Worm (Caenorhabditis elegans): ENCODE measurements around the gene grl-26.
A peak's percentile ranks its signal among the peaks of the same experiment; 100 is the strongest.

grl-26 gene

DNA sequence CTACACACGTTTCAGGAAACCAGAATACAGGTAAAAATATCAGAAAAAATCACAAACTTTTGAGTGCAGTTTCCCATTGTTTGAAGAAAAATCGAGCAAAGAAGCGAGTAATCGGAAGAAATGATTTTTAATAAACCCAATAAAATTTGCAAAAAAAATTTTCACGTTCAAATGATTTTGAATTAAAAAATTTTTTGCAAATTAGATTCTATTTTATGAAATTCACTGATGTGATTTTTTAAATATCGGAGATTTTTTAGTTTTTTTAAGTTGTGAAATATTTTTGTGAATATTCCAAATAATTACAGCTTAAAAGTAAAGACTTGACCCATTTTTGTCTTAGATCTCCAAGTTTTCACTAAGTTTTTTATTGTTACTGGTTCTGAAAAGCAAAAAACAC lies 24.4 kb downstream of the grl-26 start, which contains the start of gene pnp-1:
Gene pnp-1, minus strand, starts transcription at position 101 of the 400 bp plus-strand sequence.
- TF ChIP-seq C34F6.9 (tag; optimal IDR thresholded peaks at IDR 0.05) (no peak), unc-62 (GFP tag; optimal IDR thresholded peaks at IDR 0.05) (no peak), sem-4 (tag; optimal IDR thresholded peaks at IDR 0.05) (no peak), Y55F3AM.14 (GFP tag; optimal IDR thresholded peaks at IDR 0.05) (no peak), elt-1 (tag; optimal IDR thresholded peaks at IDR 0.05) (no peak), elt-3 (tag; optimal IDR thresholded peaks at IDR 0.05) (no peak), lin-13 (GFP tag; optimal IDR thresholded peaks at IDR 0.05) (no peak), ceh-82 (tag; optimal IDR thresholded peaks at IDR 0.05) (no peak), nhr-6 (tag; optimal IDR thresholded peaks at IDR 0.05) (no peak), mdl-1 (tag; optimal IDR thresholded peaks at IDR 0.05) (no peak), skn-1 (tag; optimal IDR thresholded peaks at IDR 0.05) (no peak), nhr-25 (tag; optimal IDR thresholded peaks at IDR 0.05) (no peak)

ce11 chrIV:296849-297248 lies 25.8 kb downstream of the grl-26 start:
- TF ChIP-seq lsy-2 (tag; optimal IDR thresholded peaks at IDR 0.05) (peak in 1 of 2 experiments; percentile 13), sma-9 (GFP tag; optimal IDR thresholded peaks at IDR 0.05) (peak; percentile 58), sma-9 (tag; optimal IDR thresholded peaks at IDR 0.05) (no peak), ceh-16 (tag; optimal IDR thresholded peaks at IDR 0.05) (no peak), sma-3 (GFP tag; optimal IDR thresholded peaks at IDR 0.05) (peak; percentile 29), mdl-1 (tag; optimal IDR thresholded peaks at IDR 0.05) (peak in 1 of 2 experiments; percentile 25), fos-1 (tag; optimal IDR thresholded peaks at IDR 0.05) (peak; percentile 55), unc-55 (GFP tag; optimal IDR thresholded peaks at IDR 0.05) (no peak), zag-1 (tag; optimal IDR thresholded peaks at IDR 0.05) (no peak), crh-2 (tag; optimal IDR thresholded peaks at IDR 0.05) (peak; percentile 71), gmeb-1 (tag; optimal IDR thresholded peaks at IDR 0.05) (peak; percentile 70)

- peak; percentile 53 for TF ChIP-seq sma-9 (GFP tag; optimal IDR thresholded peaks at IDR 0.05)
- no peak for TF ChIP-seq sma-9 (tag; optimal IDR thresholded peaks at IDR 0.05)
- TF ChIP-seq elt-1 (tag; optimal IDR thresholded peaks at IDR 0.05): no peak
- TF ChIP-seq gmeb-1 (tag; optimal IDR thresholded peaks at IDR 0.05): peak; percentile 38
- TF ChIP-seq ZK546.5 (tag; optimal IDR thresholded peaks at IDR 0.05): no peak
- no peak for TF ChIP-seq ceh-82 (tag; optimal IDR thresholded peaks at IDR 0.05)
- peak; percentile 66 for TF ChIP-seq crh-2 (tag; optimal IDR thresholded peaks at IDR 0.05)
- peak; percentile 79 for TF ChIP-seq fos-1 (tag; optimal IDR thresholded peaks at IDR 0.05)
- TF ChIP-seq mdl-1 (tag; optimal IDR thresholded peaks at IDR 0.05): peak in 1 of 2 experiments; percentile 40
- no peak for TF ChIP-seq ztf-1 (GFP tag; conservative IDR thresholded peaks at IDR 0.05)
- no peak for TF ChIP-seq unc-55 (GFP tag; optimal IDR thresholded peaks at IDR 0.05)
- TF ChIP-seq nhr-21 (tag; optimal IDR thresholded peaks at IDR 0.05): no peak
- peak; percentile 14 for TF ChIP-seq nhr-129 (tag; optimal IDR thresholded peaks at IDR 0.05)
Observed at ce11 chrIV:295734-296201, 26.8 kb downstream of the grl-26 start.

DNA sequence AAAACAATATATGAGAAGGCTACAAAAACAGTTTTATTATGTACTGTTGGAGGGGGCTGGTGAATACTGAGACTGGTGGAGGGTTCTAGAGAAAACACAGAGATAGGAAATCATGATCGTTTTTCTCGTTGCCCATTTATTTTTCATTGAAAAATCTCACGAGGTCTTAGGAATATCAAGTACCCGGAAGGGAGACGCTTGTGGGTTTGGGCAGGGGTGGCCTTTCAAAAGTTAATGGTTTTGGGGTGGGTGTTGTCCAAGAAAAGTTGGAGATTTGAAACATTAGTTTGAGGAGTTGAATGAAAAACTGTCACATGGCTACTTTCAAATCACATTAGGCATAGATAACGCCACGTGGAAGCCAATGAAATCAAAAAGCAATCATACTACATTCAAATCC lies 27.9 kb downstream of the grl-26 start:
- TF ChIP-seq nhr-10 (tag; optimal IDR thresholded peaks at IDR 0.05) (no peak), alr-1 (tag; optimal IDR thresholded peaks at IDR 0.05) (no peak), ama-1 (optimal IDR thresholded peaks at IDR 0.05) (no peak), Y55F3AM.14 (GFP tag; optimal IDR thresholded peaks at IDR 0.05) (no peak), ceh-16 (tag; optimal IDR thresholded peaks at IDR 0.05) (no peak), nhr-129 (tag; optimal IDR thresholded peaks at IDR 0.05) (peak; percentile 20), lin-39 (tag; optimal IDR thresholded peaks at IDR 0.05) (peak; percentile 24)

- peak; percentile 46 for TF ChIP-seq ama-1 (optimal IDR thresholded peaks at IDR 0.05)
- no peak for TF ChIP-seq unc-39 (tag; optimal IDR thresholded peaks at IDR 0.05)
- no peak for TF ChIP-seq lin-11 (tag; optimal IDR thresholded peaks at IDR 0.05)
Observed at ce11 chrIV:293995-294700, 28.5 kb downstream of the grl-26 start.

Data from whole organism, L2 larva.